Worm (Caenorhabditis elegans) whole organism, L4/young adult: ENCODE measurements around the gene F12F6.7.
A peak's percentile ranks its signal among the peaks of the same experiment; 100 is the strongest.

Experiments used
- W03F9.2 ChIP-seq: fragments of 150-350 bp; optimal IDR thresholded peaks from 2 replicates; lab custom pipeline; 2014; ENCODE audit warnings: missing biosample characterization, missing genetic modification characterization
- dao-5 ChIP-seq: sonication (generic microtip); optimal IDR thresholded peaks from 2 replicates; lab custom pipeline; 2016; ENCODE audit warnings: missing genotype, missing genetic modification characterization, moderate library complexity, missing compliant biosample characterization
- him-1 ChIP-seq: sonication (generic microtip); optimal IDR thresholded peaks from 2 replicates; lab custom pipeline; 2016; ENCODE audit warnings: missing genotype, missing genetic modification reagents, missing genetic modification characterization, missing compliant biosample characterization

F12F6.7 gene

DNA sequence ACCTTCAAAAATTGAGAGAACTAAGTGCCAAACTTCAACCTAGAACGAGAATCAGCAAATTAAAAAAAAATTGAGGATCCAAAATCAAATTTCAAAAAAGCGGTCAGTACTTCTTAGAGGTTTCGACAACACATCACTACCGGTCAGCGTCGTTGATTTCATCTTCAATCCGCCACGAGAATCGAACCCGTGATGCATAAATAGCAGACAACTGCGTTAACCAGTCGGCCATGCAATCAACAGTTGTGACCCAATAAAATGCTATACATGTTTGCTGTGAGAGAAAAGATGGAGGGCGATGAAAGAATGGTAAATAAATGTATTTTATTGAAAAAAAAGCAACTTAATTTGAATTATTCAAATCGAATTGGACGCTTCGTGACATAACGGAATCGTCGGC, 11.9 kb downstream of the F12F6.7 start:
- TF ChIP-seq dao-5 (tag; lab: Kevin White, UChicago) (peak; percentile 63), W03F9.2 (tag; lab: Kevin White, UChicago) (peak; percentile 69), him-1 (tag; lab: Kevin White, UChicago) (peak; percentile 65)

DNA sequence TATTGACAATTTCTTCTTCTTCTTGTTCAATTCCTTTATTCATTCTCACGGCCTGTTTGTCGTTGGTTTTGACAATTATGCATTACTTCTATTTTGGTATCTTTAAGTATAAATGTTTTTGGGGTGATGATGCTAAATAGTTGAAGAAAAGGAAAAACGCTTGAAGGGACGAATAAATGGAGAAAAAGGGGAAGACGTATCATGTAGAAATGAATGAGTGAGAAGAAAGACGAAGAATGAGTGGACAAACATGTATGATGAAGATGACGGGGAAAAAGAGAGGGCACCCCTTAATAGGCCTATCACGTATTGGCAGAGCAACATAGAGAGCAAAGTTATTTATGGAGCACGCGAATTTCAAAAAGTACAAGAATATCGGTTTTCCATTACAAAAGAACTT, 13.0 kb downstream of the F12F6.7 start, which contains the start of gene M04B2.7:
Gene M04B2.7, minus strand, starts transcription at position 101 of the 400 bp plus-strand sequence.
- no peak for TF ChIP-seq him-1 (tag; lab: Kevin White, UChicago)
- TF ChIP-seq W03F9.2 (tag; lab: Kevin White, UChicago), result no peak
- no peak for TF ChIP-seq dao-5 (tag; lab: Kevin White, UChicago)

DNA sequence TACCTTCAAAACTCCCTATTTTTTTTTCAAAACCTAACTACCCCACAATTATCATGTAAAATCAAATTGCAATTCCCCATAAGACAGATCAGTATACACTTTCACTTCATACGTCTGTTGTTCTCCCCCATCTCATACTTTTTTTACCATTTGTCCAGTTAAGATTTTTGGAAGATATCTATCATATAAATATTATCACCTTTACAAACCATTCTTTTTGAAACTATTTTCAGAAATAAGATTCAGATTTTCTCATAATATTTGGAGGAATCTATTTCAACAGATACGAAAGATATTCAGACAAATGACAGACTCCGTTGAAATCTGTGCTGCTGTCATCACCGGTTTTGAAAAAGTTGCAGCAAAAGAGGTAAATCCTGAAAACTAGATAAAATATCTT, 33.9 kb downstream of the F12F6.7 start, which contains the start of gene M04B2.2:
Gene M04B2.2, plus strand, starts transcription at position 301 of the 400 bp plus-strand sequence.
- TF ChIP-seq W03F9.2 (tag; lab: Kevin White, UChicago) (no peak), dao-5 (tag; lab: Kevin White, UChicago) (peak; percentile 2)

DNA sequence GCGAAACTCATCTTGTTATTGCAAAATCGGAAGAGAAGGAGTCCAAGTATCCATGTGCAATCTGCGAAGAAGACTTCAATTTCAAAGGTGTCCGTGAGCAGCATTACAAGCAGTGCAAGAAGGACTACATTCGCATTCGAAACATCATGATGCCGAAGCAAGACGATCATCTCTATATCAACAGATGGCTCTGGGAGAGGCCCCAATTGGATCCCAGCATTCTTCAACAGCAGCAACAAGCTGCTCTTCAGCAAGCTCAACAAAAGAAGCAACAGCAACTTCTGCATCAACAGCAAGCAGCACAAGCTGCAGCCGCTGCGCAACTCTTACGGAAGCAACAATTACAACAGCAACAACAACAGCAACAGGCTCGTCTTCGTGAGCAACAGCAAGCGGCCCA, 35.4 kb downstream of the F12F6.7 start:
- no peak for TF ChIP-seq W03F9.2 (tag; lab: Kevin White, UChicago)
- no peak for TF ChIP-seq dao-5 (tag; lab: Kevin White, UChicago)
- TF ChIP-seq him-1 (tag; lab: Kevin White, UChicago), result no peak

DNA sequence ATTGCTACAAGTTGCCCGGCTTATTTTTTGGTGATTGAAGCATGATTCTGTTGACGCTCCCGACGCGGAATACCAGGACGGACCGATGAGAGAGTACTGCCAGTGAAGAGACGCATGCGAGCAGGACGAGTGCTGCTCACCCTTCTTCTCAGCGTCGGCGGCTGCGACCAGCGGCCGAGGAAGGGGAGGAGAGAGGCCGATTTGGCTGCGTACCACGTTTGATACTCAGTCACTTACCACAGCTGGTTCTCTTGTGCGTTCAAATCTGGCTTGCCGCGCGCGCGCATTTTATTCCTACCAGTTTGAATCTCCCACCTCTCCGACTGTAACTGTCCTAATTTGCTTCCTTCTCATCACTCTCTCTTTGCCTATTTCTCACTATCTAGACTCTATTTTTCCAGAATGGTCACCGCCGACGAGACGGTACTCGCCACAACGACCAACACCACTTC, 37.4 kb downstream of the F12F6.7 start, which contains the start of gene mep-1:
Gene mep-1, plus strand, starts transcription at position 402 of the 452 bp plus-strand sequence.
- TF ChIP-seq dao-5 (tag; lab: Kevin White, UChicago) (no peak), him-1 (tag; lab: Kevin White, UChicago) (peak; percentile 50), W03F9.2 (tag; lab: Kevin White, UChicago) (peak; percentile 24)

DNA sequence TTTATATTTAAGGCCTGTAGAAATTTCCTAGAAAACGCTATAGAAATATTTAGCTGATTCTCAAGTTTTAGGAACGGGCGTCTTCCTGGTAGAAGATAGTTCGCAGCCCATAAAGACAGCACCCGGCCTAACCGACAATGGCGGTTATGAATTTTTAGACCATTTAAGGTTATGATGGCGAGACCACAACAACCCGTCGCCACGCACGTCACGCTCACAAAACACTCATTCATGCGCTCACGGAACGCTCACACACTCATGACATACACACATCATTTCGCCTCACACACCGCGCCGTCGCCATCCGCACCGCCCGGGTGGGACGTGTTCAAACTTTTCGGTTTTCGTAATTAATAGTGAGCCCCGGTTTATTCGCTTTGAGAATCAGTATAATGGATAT, 37.9 kb downstream of the F12F6.7 start:
- TF ChIP-seq W03F9.2 (tag; lab: Kevin White, UChicago) (no peak), dao-5 (tag; lab: Kevin White, UChicago) (no peak), him-1 (tag; lab: Kevin White, UChicago) (no peak)

DNA sequence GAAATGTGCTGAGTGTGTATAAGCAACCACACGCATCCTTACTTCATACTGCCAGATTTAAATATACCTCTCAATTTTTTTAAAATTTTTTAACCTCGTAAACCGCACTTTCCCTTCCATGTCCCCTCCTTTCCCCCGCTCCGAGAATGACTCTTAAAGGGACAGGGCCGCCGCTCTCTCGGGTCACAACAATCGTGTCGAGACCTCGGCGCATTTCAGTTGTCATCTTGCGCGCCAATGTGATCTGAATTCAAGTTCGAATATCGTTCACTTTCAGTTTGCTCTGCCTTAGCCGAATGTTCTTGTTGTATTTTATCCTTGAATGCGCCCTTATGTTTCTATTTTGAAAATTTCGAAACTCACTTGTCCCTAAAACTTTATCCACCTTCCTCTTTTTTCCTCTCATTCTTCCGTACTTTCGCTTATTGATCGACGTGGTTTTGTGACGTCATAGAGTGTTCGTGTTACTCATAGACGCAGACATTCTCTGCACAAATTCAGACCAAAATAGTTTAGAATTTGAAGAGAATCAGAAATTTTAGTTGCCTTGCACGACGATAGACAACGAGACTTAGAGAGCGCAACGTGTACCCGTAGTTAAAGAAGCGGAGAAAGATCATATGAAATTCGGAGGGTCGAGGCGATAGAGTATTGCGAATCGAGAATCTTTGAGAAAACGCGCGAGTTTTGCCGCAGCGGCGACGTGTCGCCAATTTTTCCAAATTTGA, 39.2 kb downstream of the F12F6.7 start:
- no peak for TF ChIP-seq him-1 (tag; lab: Kevin White, UChicago)
- peak; percentile 22 for TF ChIP-seq W03F9.2 (tag; lab: Kevin White, UChicago)

DNA sequence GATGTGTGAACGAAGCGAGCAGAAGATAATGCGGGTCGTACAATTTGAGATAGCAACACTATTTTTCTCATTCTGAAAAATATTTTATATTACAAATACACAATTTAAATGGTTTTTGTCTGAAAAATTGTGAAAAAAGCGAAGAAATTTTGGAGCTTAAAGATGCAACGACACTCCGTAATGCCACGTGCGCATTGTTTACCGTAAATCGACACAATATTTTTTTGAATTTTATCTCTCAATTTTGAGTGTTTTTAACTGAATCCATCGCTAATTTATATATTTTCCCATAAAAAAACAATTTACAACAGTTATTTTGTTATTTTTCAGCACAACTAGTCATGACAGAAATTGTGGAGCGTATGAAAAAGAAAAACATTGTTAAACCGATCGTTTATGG, 40.7 kb downstream of the F12F6.7 start, which contains the start of the genes M04B2.4 and gfl-1:
Gene M04B2.4, minus strand, starts transcription at position 72 of the 400 bp plus-strand sequence.
Gene gfl-1, plus strand, starts transcription at position 331 of the 400 bp plus-strand sequence.
- no peak for TF ChIP-seq W03F9.2 (tag; lab: Kevin White, UChicago)
- TF ChIP-seq him-1 (tag; lab: Kevin White, UChicago), result no peak
- TF ChIP-seq dao-5 (tag; lab: Kevin White, UChicago), result no peak

DNA sequence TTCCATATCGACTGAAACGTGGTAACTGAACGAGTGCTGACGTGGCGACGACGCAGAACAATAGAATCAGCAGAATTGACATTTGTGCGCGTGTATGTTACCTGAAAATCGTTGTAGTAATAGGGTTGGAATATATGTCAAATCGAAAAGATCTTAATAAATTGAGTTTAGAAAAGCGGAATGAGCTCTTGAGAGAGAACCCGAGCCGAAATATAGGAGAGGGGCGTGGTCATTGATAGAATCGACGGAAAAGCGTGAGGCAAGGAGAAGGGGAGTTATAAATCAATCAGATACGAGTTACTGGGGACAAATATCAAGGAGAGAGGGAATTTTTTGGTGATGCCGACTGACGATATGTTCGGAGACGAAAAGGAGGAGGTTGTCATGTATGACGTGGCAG, 51.0 kb downstream of the F12F6.7 start, which contains the start of gene M04B2.6:
Gene M04B2.6, minus strand, starts transcription at position 101 of the 400 bp plus-strand sequence.
- no peak for TF ChIP-seq dao-5 (tag; lab: Kevin White, UChicago)
- TF ChIP-seq W03F9.2 (tag; lab: Kevin White, UChicago), result no peak
- no peak for TF ChIP-seq him-1 (tag; lab: Kevin White, UChicago)
